Fruit fly (Drosophila melanogaster) ovary, adult (tissue): ENCODE measurements around the gene CG3223.

ENCODE experiments used
- CG17801 ChIP-seq: fragments of 200-800 bp; optimal IDR thresholded peaks from 2 replicates; lab custom pipeline; 2019; ENCODE audit warnings: missing biosample characterization, mild to moderate bottlenecking, missing genetic modification characterization, moderate library complexity; ENCODE audit not compliant: partially characterized antibody

CG3223 gene

dm6 chr3R:7977011-7977925 is 31.9 kb upstream of the CG3223 start:
- peak; percentile 32 for TF ChIP-seq CG17801

- TF ChIP-seq CG17801 = no peak
These were observed 30.7 kb upstream of the CG3223 start, which contains the start of the genes CD98hc and Os-C for dm6 chr3R:7978379-7979009. Gene CD98hc, minus strand, starts transcription at chr3R:7978428. Gene Os-C, plus strand, starts transcription at chr3R:7978959.

- no peak for TF ChIP-seq CG17801
These were observed 29.0 kb upstream of the CG3223 start, which contains the start of gene Sfp84E for dm6 chr3R:7980222-7980621. Gene Sfp84E, minus strand, starts transcription at chr3R:7980322.

- no peak for TF ChIP-seq CG17801
These were observed 27.8 kb upstream of the CG3223 start for dm6 chr3R:7981396-7981795.

- no peak for TF ChIP-seq CG17801
These were observed 18.9 kb upstream of the CG3223 start for dm6 chr3R:7990257-7990656.

dm6 chr3R:7990799-7991423 is 18.3 kb upstream of the CG3223 start:
- no peak for TF ChIP-seq CG17801

- TF ChIP-seq CG17801 = no peak
These were observed 17.8 kb upstream of the CG3223 start for dm6 chr3R:7991446-7991845.

- no peak for TF ChIP-seq CG17801
These were observed 17.1 kb upstream of the CG3223 start for dm6 chr3R:7992100-7992499.

dm6 chr3R:7993506-7993905 is 15.7 kb upstream of the CG3223 start:
- TF ChIP-seq CG17801 = no peak

dm6 chr3R:7994629-7995028 is 14.6 kb upstream of the CG3223 start:
- TF ChIP-seq CG17801 = no peak

dm6 chr3R:7995722-7996121 is 13.5 kb upstream of the CG3223 start, which contains the start of gene Elovl7:
Gene Elovl7, minus strand, starts transcription at chr3R:7995852.
- no peak for TF ChIP-seq CG17801

- no peak for TF ChIP-seq CG17801
These were observed 10.4 kb upstream of the CG3223 start for dm6 chr3R:7998778-7999177.

dm6 chr3R:7999530-8000116 is 9.6 kb upstream of the CG3223 start, which contains the start of gene PIG-H:
Gene PIG-H, plus strand, starts transcription at chr3R:7999832.
- no peak for TF ChIP-seq CG17801

- TF ChIP-seq CG17801 = peak; percentile 90
These were observed 8.0 kb upstream of the CG3223 start, which contains the start of the genes Kmn2 and CG2698 for dm6 chr3R:8001074-8001669. Gene Kmn2, minus strand, starts transcription at chr3R:8001309. Gene CG2698, plus strand, starts transcription at chr3R:8001562.

- TF ChIP-seq CG17801 = no peak
These were observed 1.5 kb upstream of the CG3223 start, which contains the start of gene CG2767 for dm6 chr3R:8007595-8008255. Gene CG2767, minus strand, starts transcription at chr3R:8008110.
